Worm (Caenorhabditis elegans): Measurements from ENCODE around the gene ZC376.8.

Gene ZC376.8

DNA sequence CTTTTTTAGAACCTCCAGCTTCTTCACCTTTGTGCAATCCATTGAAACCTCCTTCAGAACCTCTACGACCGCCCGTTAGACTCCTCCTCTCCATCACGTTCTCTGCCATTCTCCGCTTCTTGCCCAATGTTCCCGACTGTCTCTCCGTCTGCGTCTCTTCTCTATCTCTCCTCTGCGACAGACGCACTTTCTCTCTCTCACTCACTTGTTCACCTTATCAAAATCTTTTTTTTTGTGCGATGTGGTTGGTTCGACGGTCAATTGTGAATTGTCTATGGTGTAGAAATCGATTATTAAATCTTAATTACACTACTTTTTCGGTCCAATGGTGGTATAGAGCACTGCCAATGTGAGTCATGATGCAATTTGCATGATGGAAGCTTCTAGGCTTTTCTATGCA is 13.4 kb downstream of the ZC376.8 start, which contains the start of gene atfs-1:
Gene atfs-1, plus strand, starts transcription at position 213 of the 400 bp plus-strand sequence.
- TF ChIP-seq ceh-48 (tag; optimal IDR thresholded peaks at IDR 0.05) (no peak), pros-1 (tag; optimal IDR thresholded peaks at IDR 0.05) (no peak), ceh-2 (tag; optimal IDR thresholded peaks at IDR 0.05) (no peak), tbx-7 (tag; optimal IDR thresholded peaks at IDR 0.05) (no peak), zip-5 (tag; optimal IDR thresholded peaks at IDR 0.05) (no peak), nhr-11 (tag; optimal IDR thresholded peaks at IDR 0.05) (no peak), ref-2 (tag; optimal IDR thresholded peaks at IDR 0.05) (no peak), eyg-1 (tag; optimal IDR thresholded peaks at IDR 0.05) (no peak), che-1 (tag; optimal IDR thresholded peaks at IDR 0.05) (no peak), ttx-3 (tag; optimal IDR thresholded peaks at IDR 0.05) (no peak), hlh-13 (GFP tag; optimal IDR thresholded peaks at IDR 0.05) (no peak), npax-4 (tag; optimal IDR thresholded peaks at IDR 0.05) (no peak), lim-6 (tag; optimal IDR thresholded peaks at IDR 0.05) (no peak), sox-4 (tag; optimal IDR thresholded peaks at IDR 0.05) (no peak), K02D7.2 (tag; optimal IDR thresholded peaks at IDR 0.05) (no peak), hlh-30 (tag; optimal IDR thresholded peaks at IDR 0.05; ENCODE audit: insufficient read depth) (no peak), ahr-1 (tag; optimal IDR thresholded peaks at IDR 0.05) (no peak), Y22D7AL.16 (tag; optimal IDR thresholded peaks at IDR 0.05) (no peak), sox-2 (GFP tag; IDR thresholded peaks at IDR 0.05) (no peak), dve-1 (tag; optimal IDR thresholded peaks at IDR 0.05) (peak; percentile 8), T23F11.4 (GFP tag; optimal IDR thresholded peaks at IDR 0.05) (no peak), pqm-1 (tag; optimal IDR thresholded peaks at IDR 0.05) (peak; percentile 11), C08G9.2 (tag; optimal IDR thresholded peaks at IDR 0.05) (no peak), fax-1 (tag; optimal IDR thresholded peaks at IDR 0.05) (no peak), tbx-2 (tag; optimal IDR thresholded peaks at IDR 0.05) (peak; percentile 44), K09A11.1 (tag; optimal IDR thresholded peaks at IDR 0.05; ENCODE audit: insufficient read depth) (no peak), unc-86 (tag; optimal IDR thresholded peaks at IDR 0.05) (no peak), pag-3 (tag; optimal IDR thresholded peaks at IDR 0.05; ENCODE audit: borderline replicate concordance) (no peak), ceh-31 (tag; optimal IDR thresholded peaks at IDR 0.05) (peak; percentile 54), odd-2 (tag; optimal IDR thresholded peaks at IDR 0.05) (no peak), ceh-6 (GFP tag; optimal IDR thresholded peaks at IDR 0.05) (no peak), unc-55 (GFP tag; optimal IDR thresholded peaks at IDR 0.05) (peak; percentile 55), madf-2 (tag; optimal IDR thresholded peaks at IDR 0.05) (no peak), ceh-14 (tag; optimal IDR thresholded peaks at IDR 0.05) (no peak), ceh-18 (tag; optimal IDR thresholded peaks at IDR 0.05) (peak; percentile 53), fkh-6 (tag; optimal IDR thresholded peaks at IDR 0.05) (no peak), nfya-1 (tag; optimal IDR thresholded peaks at IDR 0.05) (peak; percentile 25), sdc-2 (tag; optimal IDR thresholded peaks at IDR 0.05) (no peak), unc-42 (tag; optimal IDR thresholded peaks at IDR 0.05) (peak; percentile 48)

ce11 chrV:14194514-14194913 is 14.5 kb downstream of the ZC376.8 start:
- TF ChIP-seq dve-1 (tag; optimal IDR thresholded peaks at IDR 0.05) = no peak
- no peak for TF ChIP-seq hlh-8 (tag; optimal IDR thresholded peaks at IDR 0.05)
- no peak for TF ChIP-seq sdc-2 (tag; optimal IDR thresholded peaks at IDR 0.05)
- TF ChIP-seq ceh-48 (tag; optimal IDR thresholded peaks at IDR 0.05) = no peak
- TF ChIP-seq K02D7.2 (tag; optimal IDR thresholded peaks at IDR 0.05) = no peak
- TF ChIP-seq hlh-13 (GFP tag; optimal IDR thresholded peaks at IDR 0.05) = no peak
- no peak for TF ChIP-seq nfya-1 (tag; optimal IDR thresholded peaks at IDR 0.05)
- TF ChIP-seq K09A11.1 (tag; optimal IDR thresholded peaks at IDR 0.05; ENCODE audit: insufficient read depth) = no peak
- no peak for TF ChIP-seq fkh-6 (tag; optimal IDR thresholded peaks at IDR 0.05)

ce11 chrV:14197651-14198050 is 17.6 kb downstream of the ZC376.8 start:
- no peak for TF ChIP-seq lin-11 (tag; optimal IDR thresholded peaks at IDR 0.05)
